Fruit fly (Drosophila melanogaster): ENCODE data around the gene tacc.

Gene tacc

DNA sequence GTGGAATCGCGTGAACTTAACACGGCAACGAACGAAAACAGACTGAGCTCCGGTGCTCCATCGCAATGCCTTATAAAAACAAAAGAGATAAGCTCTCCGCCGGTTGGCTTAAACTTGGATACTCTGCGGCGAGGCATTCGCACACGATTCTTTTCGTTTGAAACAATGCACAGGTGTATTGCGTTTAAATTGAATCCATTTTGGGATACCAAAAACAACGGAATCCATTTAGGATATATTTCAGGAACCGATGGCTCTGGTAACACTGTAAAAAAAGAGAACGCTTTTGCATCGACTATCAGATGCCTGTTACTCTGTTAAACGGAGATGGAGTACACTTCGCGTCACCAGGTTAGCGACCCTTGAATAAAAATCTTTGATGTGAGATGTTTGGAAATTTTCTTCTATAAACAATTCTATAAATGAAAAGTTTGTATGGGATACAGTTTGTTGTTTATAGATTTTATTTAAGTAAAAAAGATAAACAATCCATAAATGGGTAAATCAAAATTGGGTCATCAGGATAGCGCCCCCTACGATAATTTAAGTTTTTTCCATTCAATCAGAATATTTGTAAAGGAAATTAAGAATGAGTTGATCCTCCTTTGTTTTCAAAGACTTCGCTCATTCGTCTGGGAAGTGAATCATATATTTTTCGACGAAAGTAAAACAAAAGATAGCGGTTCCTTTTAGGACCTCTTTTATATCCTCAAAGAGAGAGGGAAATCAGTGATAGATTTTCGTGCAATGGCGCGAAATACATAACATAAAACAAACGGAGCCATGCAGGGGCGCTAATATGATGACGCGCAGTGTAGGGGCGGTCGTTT lies 16.8 kb downstream of the tacc start, which contains the start of gene Nep2 (continued):
- peak; percentile 58 for TF ChIP-seq CG9727 (GFP tag; optimal IDR thresholded peaks at IDR 0.05)
- TF ChIP-seq nerfin-1 (tag; optimal IDR thresholded peaks at IDR 0.05): peak; percentile 7
- peak; percentile 34; the same call in 1 of the 2 replicates for TF ChIP-seq CG31441 (GFP tag; IDR thresholded peaks at IDR 0.05)
- TF ChIP-seq tgo (GFP tag; IDR thresholded peaks at IDR 0.05): no peak
- 0 out of 3 replicates have a peak, but pooled peaks have one; percentile 26 for TF ChIP-seq zfh1 (GFP tag; IDR thresholded peaks at IDR 0.05)
- 0 out of 2 replicates have a peak, but pooled peaks have one; percentile 6 for TF ChIP-seq CG32532 (GFP tag; IDR thresholded peaks at IDR 0.05)
- peak; percentile 60 for TF ChIP-seq CG2678 (tag; optimal IDR thresholded peaks at IDR 0.05)
- TF ChIP-seq gem (tag; optimal IDR thresholded peaks at IDR 0.05): peak; percentile 43
- peak; percentile 33 for TF ChIP-seq CG12659 (GFP tag; optimal IDR thresholded peaks at IDR 0.05)
- TF ChIP-seq CG6791 (GFP tag; IDR thresholded peaks at IDR 0.05; ENCODE audit: partially characterized antibody): peak; percentile 92
- TF ChIP-seq Pdp1 (GFP tag; optimal IDR thresholded peaks at IDR 0.05): peak in 1 of 2 experiments; percentile 16
- TF ChIP-seq otp (GFP tag; IDR thresholded peaks at IDR 0.05): no peak
- TF ChIP-seq CG9609 (GFP tag; optimal IDR thresholded peaks at IDR 0.05): peak; percentile 1
- no peak for TF ChIP-seq CG34376 (GFP tag; optimal IDR thresholded peaks at IDR 0.05)
- TF ChIP-seq CG10979 (tag; optimal IDR thresholded peaks at IDR 0.05): peak; percentile 47
- peak; percentile 61 for TF ChIP-seq CG9437 (GFP tag; optimal IDR thresholded peaks at IDR 0.05)
- TF ChIP-seq bab2 (GFP tag; optimal IDR thresholded peaks at IDR 0.05): peak; percentile 5
- peak; percentile 32; the same call in 1 of the 2 replicates for TF ChIP-seq CG9932 (GFP tag; IDR thresholded peaks at IDR 0.05)
- TF ChIP-seq odd (GFP tag; optimal IDR thresholded peaks at IDR 0.05): peak; percentile 16
- peak; percentile 48 for TF ChIP-seq dmrt99B (tag; optimal IDR thresholded peaks at IDR 0.05)
- peak; percentile 36 for TF ChIP-seq CG12391 (tag; optimal IDR thresholded peaks at IDR 0.05)
- TF ChIP-seq tx (GFP tag; optimal IDR thresholded peaks at IDR 0.05): no peak
- TF ChIP-seq pzg (GFP tag; optimal IDR thresholded peaks at IDR 0.05): no peak
- TF ChIP-seq CG7556 (GFP tag; optimal IDR thresholded peaks at IDR 0.05): peak; percentile 56
- TF ChIP-seq lilli (GFP tag; optimal IDR thresholded peaks at IDR 0.05): peak; percentile 29
- no peak for TF ChIP-seq Ptx1 (GFP tag; IDR thresholded peaks at IDR 0.05)
- TF ChIP-seq Chrac-16 (GFP tag; optimal IDR thresholded peaks at IDR 0.05): peak; percentile 18
- TF ChIP-seq bcd (GFP tag; optimal IDR thresholded peaks at IDR 0.05): peak; percentile 37
- peak; percentile 50 for TF ChIP-seq Usf (GFP tag; optimal IDR thresholded peaks at IDR 0.05)
- TF ChIP-seq dm (GFP tag; optimal IDR thresholded peaks at IDR 0.05): no peak
- peak; percentile 19 for TF ChIP-seq ATbp (GFP tag; optimal IDR thresholded peaks at IDR 0.05)
- peak; percentile 29 for TF ChIP-seq Hr3 (GFP tag; optimal IDR thresholded peaks at IDR 0.05)
- TF ChIP-seq CG1233 (GFP tag; optimal IDR thresholded peaks at IDR 0.05): peak; percentile 46
- peak; percentile 14 for TF ChIP-seq Side (GFP tag; optimal IDR thresholded peaks at IDR 0.05)
- peak; percentile 25 for TF ChIP-seq CG14710 (tag; optimal IDR thresholded peaks at IDR 0.05)
- TF ChIP-seq CG10267 (tag; optimal IDR thresholded peaks at IDR 0.05): peak; percentile 9
- peak; percentile 17 for TF ChIP-seq CG16815 (GFP tag; optimal IDR thresholded peaks at IDR 0.05)
- TF ChIP-seq CG6689 (GFP tag; IDR thresholded peaks at IDR 0.05): no peak
- TF ChIP-seq CG14860 (GFP tag; IDR thresholded peaks at IDR 0.05; ENCODE audit: partially characterized antibody): peak; percentile 76
- peak; percentile 56; the same call in 2 of the 3 replicates for TF ChIP-seq Opbp (GFP tag; IDR thresholded peaks at IDR 0.05; ENCODE audit: partially characterized antibody)
- TF ChIP-seq CG18619 (GFP tag; optimal IDR thresholded peaks at IDR 0.05): peak; percentile 36
- TF ChIP-seq Sox102F (GFP tag; optimal IDR thresholded peaks at IDR 0.05): peak; percentile 20
- no peak for TF ChIP-seq CG10654 (GFP tag; optimal IDR thresholded peaks at IDR 0.05)
- TF ChIP-seq CG4854 (GFP tag; optimal IDR thresholded peaks at IDR 0.05): no peak
- peak; percentile 78 for TF ChIP-seq CG7963 (GFP tag; IDR thresholded peaks at IDR 0.05; ENCODE audit: partially characterized antibody)
- TF ChIP-seq CG32767 (GFP tag; IDR thresholded peaks at IDR 0.05): 0 out of 2 replicates have a peak, but pooled peaks have one; percentile 8
- TF ChIP-seq CoRest (tag; optimal IDR thresholded peaks at IDR 0.05): peak; percentile 37

Data from whole organism, embryonic.